Worm (Caenorhabditis elegans): ENCODE results near the gene ugt-58.

The ugt-58 gene

ce11 chrII:9540723-9541122, 45.9 kb downstream of the ugt-58 start, which contains the start of gene sra-3:
TSS of gene sra-3 (minus strand) at chrII:9540823.
- TF ChIP-seq unc-62 (GFP tag; optimal IDR thresholded peaks at IDR 0.05) = no peak

- no peak for TF ChIP-seq unc-62 (GFP tag; optimal IDR thresholded peaks at IDR 0.05)
These were observed 49.2 kb downstream of the ugt-58 start, which contains the start of gene sra-8 for ce11 chrII:9537429-9537828. TSS of gene sra-8 (plus strand) at chrII:9537729.
